Worm (Caenorhabditis elegans) whole organism, L1 larva: ENCODE measurements around the gene clec-202.

Experiments used
- alr-1 ChIP-seq: fragments of 200-800 bp; sonication (Bioruptor generic); optimal IDR thresholded peaks from 2 replicates; lab custom pipeline; 2018; ENCODE audit warnings: borderline replicate concordance, mild to moderate bottlenecking, missing genetic modification characterization, missing compliant biosample characterization
- nhr-11 ChIP-seq: fragments of 150-350 bp; optimal IDR thresholded peaks from 2 replicates; lab custom pipeline; 2014; ENCODE audit warnings: missing biosample characterization, missing genetic modification characterization
- unc-62 ChIP-seq: fragments of 150-350 bp; optimal IDR thresholded peaks from 2 replicates; lab custom pipeline; 2014; ENCODE audit warnings: missing biosample characterization, missing genetic modification reagents, missing genetic modification characterization

- TF ChIP-seq unc-62 (GFP tag; lab: Kevin White, UChicago) (no peak), alr-1 (tag; lab: Kevin White, UChicago) (no peak), nhr-11 (tag; lab: Kevin White, UChicago) (no peak)
Measured at ce11 chrIV:17335031-17335430, 26.2 kb upstream of the clec-202 start, which contains the start of gene C49C3.8.
